Fruit fly (Drosophila melanogaster) whole organism, embryonic: ENCODE data around the gene DnaJ-1.

Experiments used
- Awh ChIP-seq: fragments of 200-800 bp; sonication (Bioruptor generic); IDR thresholded peaks from 2 replicates; pipeline ENCODE4, ENCODE4 v1.3.6; 2022; ENCODE audit warnings: missing biosample characterization, missing genetic modification characterization
- Blimp-1 ChIP-seq: fragments of 200-800 bp; sonication (Bioruptor generic); optimal IDR thresholded peaks from 3 replicates; lab custom pipeline; 2018; ENCODE audit warnings: missing biosample characterization, missing genetic modification characterization, mild to moderate bottlenecking, moderate library complexity, missing genetic modification reagents
- CG10321 ChIP-seq: fragments of 200-800 bp; sonication (Bioruptor generic); IDR thresholded peaks from 2 replicates; pipeline ENCODE4 v1.3.6; 2022; ENCODE audit warnings: missing biosample characterization, missing genetic modification characterization
- CG11247 ChIP-seq: fragments of 200-800 bp; sonication (Bioruptor generic); IDR thresholded peaks from 2 replicates; pipeline ENCODE4 v1.3.6; 2022; ENCODE audit warnings: missing biosample characterization, missing genetic modification characterization
- CG12769 ChIP-seq: fragments of 200-800 bp; sonication (Bioruptor generic); optimal IDR thresholded peaks from 2 replicates; lab custom pipeline; 2019; ENCODE audit warnings: missing biosample characterization, mild to moderate bottlenecking, missing genetic modification characterization, moderate library complexity
- CG13624 ChIP-seq: fragments of 200-800 bp; sonication (Bioruptor generic); optimal IDR thresholded peaks from 2 replicates; lab custom pipeline; 2016; ENCODE audit warnings: missing biosample characterization, missing genetic modification characterization
- CG13894 ChIP-seq: fragments of 200-800 bp; sonication (Bioruptor generic); optimal IDR thresholded peaks from 3 replicates; lab custom pipeline; 2018; ENCODE audit warnings: missing biosample characterization, mild to moderate bottlenecking, missing genetic modification characterization, moderate library complexity
- CG15479 ChIP-seq: fragments of 200-800 bp; sonication (Bioruptor generic); optimal IDR thresholded peaks from 3 replicates; lab custom pipeline; 2019; ENCODE audit warnings: missing biosample characterization, mild to moderate bottlenecking, missing genetic modification characterization, moderate library complexity
- CG18262 ChIP-seq: fragments of 200-800 bp; optimal IDR thresholded peaks from 3 replicates; lab custom pipeline; 2019; ENCODE audit warnings: missing biosample characterization, mild to moderate bottlenecking, missing genetic modification characterization, moderate library complexity
- CG2120 ChIP-seq: fragments of 200-800 bp; sonication (Bioruptor generic); optimal IDR thresholded peaks from 3 replicates; lab custom pipeline; 2016; ENCODE audit warnings: missing biosample characterization, missing genetic modification characterization
- CG3407 ChIP-seq: fragments of 200-800 bp; sonication (Bioruptor generic); optimal IDR thresholded peaks from 2 replicates; lab custom pipeline; 2018; ENCODE audit warnings: missing biosample characterization, mild to moderate bottlenecking, missing genetic modification characterization
- CG5180 ChIP-seq: fragments of 200-800 bp; sonication (Bioruptor generic); optimal IDR thresholded peaks from 3 replicates; lab custom pipeline; 2017; ENCODE audit warnings: missing biosample characterization, missing genetic modification characterization, mild to moderate bottlenecking, moderate library complexity, missing genetic modification reagents
- CG6791 ChIP-seq: fragments of 200-800 bp; sonication (Bioruptor generic); IDR thresholded peaks from 3 replicates; pipeline ENCODE4 v1.3.6; 2022; ENCODE audit warnings: missing biosample characterization, missing genetic modification characterization; ENCODE audit not compliant: partially characterized antibody
- Deaf1 ChIP-seq: fragments of 200-800 bp; optimal IDR thresholded peaks from 3 replicates; lab custom pipeline; 2019; ENCODE audit warnings: missing biosample characterization, mild to moderate bottlenecking, missing genetic modification characterization, moderate library complexity
- Drgx ChIP-seq: fragments of 200-800 bp; sonication (Bioruptor generic); IDR thresholded peaks from 2 replicates; pipeline ENCODE4 v1.3.6; 2022; ENCODE audit warnings: missing biosample characterization, missing genetic modification characterization
- ERR ChIP-seq: fragments of 200-800 bp; sonication (Bioruptor generic); optimal IDR thresholded peaks from 2 replicates; lab custom pipeline; 2016; ENCODE audit warnings: missing biosample characterization, missing genetic modification characterization
- Ets65A ChIP-seq: fragments of 200-800 bp; sonication (Bioruptor generic); peaks from one replicate; lab custom pipeline; 2016; ENCODE audit warnings: missing biosample characterization, missing genetic modification characterization
- Fer1 ChIP-seq: fragments of 200-800 bp; sonication (Bioruptor generic); optimal IDR thresholded peaks from 2 replicates; lab custom pipeline; 2017; ENCODE audit warnings: missing biosample characterization, mild to moderate bottlenecking, missing genetic modification characterization
- HmgZ ChIP-seq: fragments of 200-800 bp; sonication (Bioruptor generic); optimal IDR thresholded peaks from 2 replicates; lab custom pipeline; 2018; ENCODE audit warnings: missing biosample characterization, mild to moderate bottlenecking, missing genetic modification characterization
- Med ChIP-seq: fragments of 200-800 bp; sonication (Bioruptor generic); peaks from one replicate; lab custom pipeline; 2016; ENCODE audit warnings: missing biosample characterization, missing genetic modification characterization, mild to moderate bottlenecking, inconsistent platforms, moderate library complexity
- Neu2 ChIP-seq: fragments of 200-800 bp; sonication (Bioruptor generic); optimal IDR thresholded peaks from 3 replicates; lab custom pipeline; 2016; ENCODE audit warnings: missing biosample characterization, missing genetic modification characterization, borderline replicate concordance
- Pdp1 ChIP-seq, 2 experiments: fragments of 200-800 bp; sonication (Bioruptor generic); optimal IDR thresholded peaks; 3 replicates each; lab custom pipeline; 2016; ENCODE audit warnings: missing biosample characterization in 2 of 2, missing genetic modification characterization in 2 of 2, mild to moderate bottlenecking in 1 of 2, moderate library complexity in 1 of 2
- abd-A ChIP-seq: fragments of 200-800 bp; sonication (Bioruptor generic); optimal IDR thresholded peaks from 3 replicates; lab custom pipeline; 2019; ENCODE audit warnings: missing biosample characterization, mild to moderate bottlenecking, missing genetic modification characterization, moderate library complexity
- caup ChIP-seq: fragments of 200-800 bp; sonication (Bioruptor generic); optimal IDR thresholded peaks from 3 replicates; lab custom pipeline; 2017; ENCODE audit warnings: missing biosample characterization, mild to moderate bottlenecking, missing genetic modification characterization, moderate library complexity; ENCODE audit not compliant: severe bottlenecking
- chinmo ChIP-seq: fragments of 200-800 bp; sonication (Bioruptor generic); IDR thresholded peaks from 4 replicates; pipeline ENCODE4 v1.3.6; 2022; ENCODE audit warnings: missing biosample characterization, missing genetic modification characterization; ENCODE audit not compliant: partially characterized antibody
- en ChIP-seq: fragments of 200-800 bp; sonication (Bioruptor generic); optimal IDR thresholded peaks from 2 replicates; lab custom pipeline; 2016; ENCODE audit warnings: missing biosample characterization, missing genetic modification characterization
- eyg ChIP-seq: fragments of 200-800 bp; sonication (Bioruptor generic); optimal IDR thresholded peaks from 3 replicates; lab custom pipeline; 2016; ENCODE audit warnings: missing biosample characterization, missing genetic modification characterization
- gsb ChIP-seq: fragments of 200-800 bp; sonication (Bioruptor generic); IDR thresholded peaks from 2 replicates; pipeline ENCODE4 v1.3.6; 2022; ENCODE audit warnings: missing biosample characterization, missing genetic modification characterization
- klu ChIP-seq: fragments of 200-800 bp; sonication (Bioruptor generic); IDR thresholded peaks from 2 replicates; pipeline ENCODE4 v1.3.6; 2022; ENCODE audit warnings: missing biosample characterization, missing genetic modification characterization
- knrl ChIP-seq: fragments of 200-800 bp; sonication (Bioruptor generic); IDR thresholded peaks from 3 replicates; pipeline ENCODE4 v1.3.6; 2022; ENCODE audit warnings: missing biosample characterization, missing genetic modification characterization; ENCODE audit not compliant: partially characterized antibody
- mam ChIP-seq: fragments of 200-800 bp; sonication (Bioruptor generic); optimal IDR thresholded peaks from 3 replicates; lab custom pipeline; 2016; ENCODE audit warnings: missing biosample characterization, missing genetic modification characterization
- oc ChIP-seq: fragments of 200-800 bp; sonication (Bioruptor generic); optimal IDR thresholded peaks from 2 replicates; lab custom pipeline; 2018; ENCODE audit warnings: missing biosample characterization, mild to moderate bottlenecking, missing genetic modification characterization, moderate library complexity
- pzg ChIP-seq: fragments of 200-800 bp; sonication (Bioruptor generic); optimal IDR thresholded peaks from 3 replicates; lab custom pipeline; 2018; ENCODE audit warnings: missing biosample characterization, mild to moderate bottlenecking, missing genetic modification characterization, moderate library complexity
- sqz ChIP-seq: fragments of 200-800 bp; sonication (Bioruptor generic); optimal IDR thresholded peaks from 3 replicates; lab custom pipeline; 2018; ENCODE audit warnings: missing biosample characterization, mild to moderate bottlenecking, missing genetic modification characterization
- sr ChIP-seq: fragments of 200-800 bp; sonication (Bioruptor generic); IDR thresholded peaks from 3 replicates; pipeline ENCODE4 v1.3.6; 2022; ENCODE audit warnings: missing biosample characterization, missing genetic modification characterization
- tgo ChIP-seq: fragments of 200-800 bp; sonication (Bioruptor generic); IDR thresholded peaks from 3 replicates; pipeline ENCODE4 v1.3.6; 2022; ENCODE audit warnings: missing biosample characterization, missing genetic modification characterization
- tll ChIP-seq, 2 experiments: fragments of 200-800 bp in 1 of 2; fragments of >200 bp in 1 of 2; sonication (Bioruptor generic) in 1 of 2; optimal IDR thresholded peaks; 2 replicates each; lab custom pipeline; 2017 to 2019; ENCODE audit warnings: missing biosample characterization in 2 of 2, missing genetic modification characterization in 2 of 2, mild to moderate bottlenecking in 1 of 2, moderate library complexity in 1 of 2
- vvl ChIP-seq: fragments of 200-800 bp; sonication (Bioruptor generic); IDR thresholded peaks from 2 replicates; pipeline ENCODE4 v1.3.6; 2022; ENCODE audit warnings: missing biosample characterization, missing genetic modification characterization
- zf30C ChIP-seq: fragments of 200-800 bp; sonication (Bioruptor generic); optimal IDR thresholded peaks from 3 replicates; lab custom pipeline; 2018; ENCODE audit warnings: missing biosample characterization, mild to moderate bottlenecking, missing genetic modification characterization
- zfh1 ChIP-seq: fragments of 200-800 bp; sonication (Bioruptor generic); IDR thresholded peaks from 3 replicates; pipeline ENCODE4 v1.3.6; 2022; ENCODE audit warnings: missing biosample characterization, missing genetic modification characterization

DnaJ-1 gene

DNA sequence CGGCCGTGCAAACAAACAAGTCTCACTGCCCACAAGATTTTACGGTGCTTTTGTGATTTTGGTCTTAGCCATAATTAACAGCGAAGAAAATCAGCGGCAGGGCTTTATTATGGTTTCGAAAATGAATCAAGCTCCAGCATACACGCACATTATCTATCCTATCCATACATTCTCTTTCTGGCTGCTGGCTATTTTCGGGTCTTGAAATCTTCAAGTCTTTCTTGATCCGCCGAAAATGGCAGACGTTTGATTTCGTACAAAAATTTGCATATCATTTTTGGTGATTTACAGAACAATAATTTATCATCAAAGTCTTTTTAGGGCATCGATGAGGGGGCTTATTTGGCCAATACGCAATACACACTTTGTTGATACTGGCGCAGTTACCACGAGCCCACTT is 36.8 kb upstream of the DnaJ-1 start:
- TF ChIP-seq CG13894 = peak; percentile 90
- peak; percentile 27 for TF ChIP-seq CG12769 (tag; lab: Kevin White, UChicago)
- TF ChIP-seq CG3407 (GFP tag; lab: Kevin White, UChicago) = no peak
- peak; percentile 31 for TF ChIP-seq CG13624 (GFP tag; lab: Kevin White, UChicago)
- 0 out of 4 replicates have a peak, but pooled peaks have one; percentile 8 for TF ChIP-seq chinmo (GFP tag; lab: Robert Waterston, UW)
- TF ChIP-seq sr (GFP tag; lab: Robert Waterston, UW) = no peak
- TF ChIP-seq, all 482 proteins: peak for 4

DNA sequence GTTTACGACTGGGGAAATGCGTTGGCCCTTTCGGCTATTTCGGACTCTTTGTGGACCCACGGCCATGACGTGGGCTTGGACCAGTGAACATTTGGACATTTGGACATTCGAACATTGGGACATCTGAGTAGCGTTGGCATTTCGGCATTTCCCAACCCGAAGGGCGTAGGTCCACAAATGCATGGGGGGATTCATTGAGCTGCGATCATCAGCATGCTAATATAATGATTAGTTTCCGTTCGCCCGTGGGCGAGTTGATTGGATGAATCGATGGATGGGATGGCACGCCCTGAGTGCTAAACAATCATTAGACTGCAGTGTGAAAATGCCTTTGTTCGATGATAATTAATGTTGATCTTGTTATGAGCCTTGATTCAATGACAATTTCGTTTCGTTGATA is 35.5 kb upstream of the DnaJ-1 start:
- TF ChIP-seq mam = no peak
- TF ChIP-seq caup = no peak
- no peak for TF ChIP-seq pzg (GFP tag; lab: Kevin White, UChicago)
- no peak for TF ChIP-seq tgo (GFP tag; lab: Robert Waterston, UW)
- TF ChIP-seq klu (GFP tag; lab: Robert Waterston, UW) = no peak
- TF ChIP-seq abd-A (tag; lab: Kevin White, UChicago) = peak; percentile 52
- peak; percentile 36; the same call in 1 of the 2 replicates for TF ChIP-seq vvl (GFP tag; lab: Robert Waterston, UW)
- no peak for TF ChIP-seq CG2120 (GFP tag; lab: Kevin White, UChicago)
- no peak for TF ChIP-seq CG6791 (GFP tag; lab: Robert Waterston, UW)
- peak; percentile 82 for TF ChIP-seq sr (GFP tag; lab: Robert Waterston, UW)
- TF ChIP-seq zfh1 (GFP tag; lab: Robert Waterston, UW) = no peak
- no peak for TF ChIP-seq gsb (GFP tag; lab: Robert Waterston, UW)
- TF ChIP-seq CG15479 (GFP tag; lab: Kevin White, UChicago) = peak; percentile 44
- no peak for TF ChIP-seq CG11247 (GFP tag; lab: Robert Waterston, UW)
- TF ChIP-seq Awh (GFP tag; lab: Robert Waterston, UW) = peak; percentile 84
- TF ChIP-seq, all 482 proteins: peak for 5

DNA sequence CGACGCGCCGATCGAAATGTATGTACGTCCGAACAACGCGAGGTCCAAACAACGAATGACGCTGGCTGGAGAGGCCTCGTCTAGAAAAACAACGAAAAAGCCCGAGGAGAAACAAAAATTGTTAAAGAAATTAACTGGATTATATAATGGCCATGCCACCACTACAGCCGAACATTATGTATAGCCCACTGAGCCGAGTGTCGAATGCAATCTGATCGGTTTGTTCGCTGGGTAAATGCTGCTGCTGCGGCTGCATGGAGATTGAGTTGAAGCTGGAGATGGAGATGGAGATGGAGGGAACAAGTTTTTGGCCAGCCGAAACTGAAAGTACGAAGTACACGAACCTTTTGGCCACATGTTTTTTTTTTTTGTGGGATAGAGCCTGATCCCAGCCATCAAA is 34.6 kb upstream of the DnaJ-1 start, which contains the start of gene Cralbp:
Gene Cralbp (minus strand): TSS at position 115 of the 400 bp plus-strand sequence.
- peak; percentile 54 for TF ChIP-seq Blimp-1 (GFP tag; lab: Kevin White, UChicago)
- no peak for TF ChIP-seq ERR (GFP tag; lab: Kevin White, UChicago)
- peak in 1 of 2 experiments; percentile 89 for TF ChIP-seq Pdp1 (GFP tag; optimal IDR thresholded peaks at IDR 0.05; lab: Kevin White, UChicago)
- TF ChIP-seq CG10321 (GFP tag; lab: Robert Waterston, UW) = no peak
- TF ChIP-seq chinmo (GFP tag; lab: Robert Waterston, UW) = 0 out of 4 replicates have a peak, but pooled peaks have one; percentile 71
- no peak for TF ChIP-seq eyg (GFP tag; lab: Kevin White, UChicago)
- no peak for TF ChIP-seq knrl (GFP tag; lab: Robert Waterston, UW)
- TF ChIP-seq HmgZ (tag; lab: Kevin White, UChicago) = no peak
- 0 out of 2 replicates have a peak, but pooled peaks have one; percentile 22 for TF ChIP-seq Drgx (GFP tag; lab: Robert Waterston, UW)
- no peak for TF ChIP-seq en (GFP tag; lab: Kevin White, UChicago)
- TF ChIP-seq CG12769 (tag; lab: Kevin White, UChicago) = peak; percentile 38
- peak; percentile 77 for TF ChIP-seq Deaf1 (tag; lab: Kevin White, UChicago)
- no peak for TF ChIP-seq tll (GFP tag; optimal IDR thresholded peaks at IDR 0.05; lab: Kevin White, UChicago)
- no peak for TF ChIP-seq Fer1 (GFP tag; lab: Kevin White, UChicago)
- TF ChIP-seq sqz = peak; percentile 30
- no peak for TF ChIP-seq zf30C
- peak; percentile 45 for TF ChIP-seq oc (tag; lab: Kevin White, UChicago)
- TF ChIP-seq Neu2 (GFP tag; lab: Kevin White, UChicago) = no peak
- no peak for TF ChIP-seq CG18262 (tag; lab: Kevin White, UChicago)
- TF ChIP-seq Ets65A (GFP tag; lab: Kevin White, UChicago) = peak; percentile 69
- TF ChIP-seq CG5180 (GFP tag; lab: Kevin White, UChicago) = peak; percentile 16
- TF ChIP-seq Med = peak; percentile 45
- TF ChIP-seq, all 482 proteins: peak for 11
